Fruit fly (Drosophila melanogaster): ENCODE results near the gene CG8915.
A peak's percentile ranks its signal among the peaks of the same experiment; 100 is the strongest.

Gene CG8915

DNA sequence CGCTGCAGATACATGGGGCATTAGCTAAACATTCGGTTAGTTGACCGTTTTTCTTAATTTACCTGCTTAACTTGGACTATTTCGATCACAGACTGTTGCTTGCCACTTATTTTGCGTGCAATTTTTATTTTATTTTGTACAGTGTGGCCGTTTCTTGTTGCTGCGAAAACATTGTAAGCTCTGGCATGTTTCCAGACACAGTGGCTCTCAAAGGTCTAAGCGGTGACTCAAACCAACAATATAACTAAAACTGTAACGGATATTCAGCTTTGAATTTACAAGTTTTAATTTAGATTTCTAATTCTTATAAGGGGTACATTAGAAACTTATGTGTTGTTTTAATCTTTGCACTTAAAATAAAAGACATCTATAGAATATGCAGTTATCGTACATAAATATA, 4.5 kb upstream of the CG8915 start, which contains the start of gene CG8675 (continued):
- no peak for TF ChIP-seq CG10543 (GFP tag; optimal IDR thresholded peaks at IDR 0.05)
- no peak for TF ChIP-seq CG12299 (tag; optimal IDR thresholded peaks at IDR 0.05)
- no peak for TF ChIP-seq sim (GFP tag; IDR thresholded peaks at IDR 0.05)
- no peak for TF ChIP-seq ac (GFP tag; optimal IDR thresholded peaks at IDR 0.05)
- TF ChIP-seq CG9932 (GFP tag; IDR thresholded peaks at IDR 0.05) = no peak; the same call in 1 of the 2 replicates
- peak; percentile 32 for TF ChIP-seq CG14710 (tag; optimal IDR thresholded peaks at IDR 0.05)
- no peak for TF ChIP-seq CG14667 (GFP tag; IDR thresholded peaks at IDR 0.05)
- TF ChIP-seq twi (tag; optimal IDR thresholded peaks at IDR 0.05) = no peak
- TF ChIP-seq slou (GFP tag; optimal IDR thresholded peaks at IDR 0.05) = no peak
- TF ChIP-seq Hey (tag; optimal IDR thresholded peaks at IDR 0.05) = peak; percentile 18
- no peak for TF ChIP-seq zfh2 (GFP tag; optimal IDR thresholded peaks at IDR 0.05)
- TF ChIP-seq CG14965 (GFP tag; optimal IDR thresholded peaks at IDR 0.05; ENCODE audit: borderline replicate concordance) = no peak
- TF ChIP-seq jing (GFP tag; optimal IDR thresholded peaks at IDR 0.05) = no peak
- no peak for TF ChIP-seq fd102C (GFP tag; optimal IDR thresholded peaks at IDR 0.05)
- no peak for TF ChIP-seq Antp (GFP tag; optimal IDR thresholded peaks at IDR 0.05)
- TF ChIP-seq CG8290 (GFP tag; optimal IDR thresholded peaks at IDR 0.05) = no peak
- TF ChIP-seq CG8290 (tag; optimal IDR thresholded peaks at IDR 0.05) = peak in 1 of 2 experiments; percentile 48
- TF ChIP-seq en (GFP tag; optimal IDR thresholded peaks at IDR 0.05) = no peak
- no peak for TF ChIP-seq Dip3 (GFP tag; optimal IDR thresholded peaks at IDR 0.05)
- no peak for TF ChIP-seq Atf-2 (GFP tag; optimal IDR thresholded peaks at IDR 0.05)
- TF ChIP-seq Scr (GFP tag; IDR thresholded peaks at IDR 0.05; ENCODE audit: partially characterized antibody) = 0 out of 2 replicates have a peak, but pooled peaks have one; percentile 27
- no peak for TF ChIP-seq caup (GFP tag; optimal IDR thresholded peaks at IDR 0.05; ENCODE audit: severe bottlenecking)
- TF ChIP-seq rib (GFP tag; IDR thresholded peaks at IDR 0.05) = no peak
- TF ChIP-seq CG13296 (GFP tag; optimal IDR thresholded peaks at IDR 0.05) = no peak
- TF ChIP-seq HmgD (GFP tag; optimal IDR thresholded peaks at IDR 0.05) = no peak
- no peak for TF ChIP-seq Dfd (GFP tag; optimal IDR thresholded peaks at IDR 0.05)
- no peak for TF ChIP-seq Hmr (GFP tag; optimal IDR thresholded peaks at IDR 0.05)
- no peak for TF ChIP-seq CG31224 (GFP tag; IDR thresholded peaks at IDR 0.05)
- TF ChIP-seq CG4707 (GFP tag; optimal IDR thresholded peaks at IDR 0.05) = no peak
- no peak for TF ChIP-seq Rx (GFP tag; IDR thresholded peaks at IDR 0.05)
- TF ChIP-seq danr (GFP tag; IDR thresholded peaks at IDR 0.05) = no peak
- peak; percentile 64 for TF ChIP-seq pita (GFP tag; optimal IDR thresholded peaks at IDR 0.05)
- TF ChIP-seq CG4854 (GFP tag; optimal IDR thresholded peaks at IDR 0.05) = no peak
- TF ChIP-seq CG9215 (GFP tag; IDR thresholded peaks at IDR 0.05) = no peak
- TF ChIP-seq CG18764 (GFP tag; optimal IDR thresholded peaks at IDR 0.05) = no peak
- no peak for TF ChIP-seq CG32532 (GFP tag; IDR thresholded peaks at IDR 0.05)
- no peak for TF ChIP-seq CG9817 (tag; optimal IDR thresholded peaks at IDR 0.05)
- TF ChIP-seq D (optimal IDR thresholded peaks at IDR 0.05) = no peak
- TF ChIP-seq D (GFP tag; optimal IDR thresholded peaks at IDR 0.05) = no peak
- TF ChIP-seq Fer1 (GFP tag; optimal IDR thresholded peaks at IDR 0.05) = no peak
- no peak for TF ChIP-seq CG30403 (GFP tag; optimal IDR thresholded peaks at IDR 0.05)
- no peak for TF ChIP-seq Hsf (GFP tag; optimal IDR thresholded peaks at IDR 0.05)
- TF ChIP-seq CG4617 (GFP tag; optimal IDR thresholded peaks at IDR 0.05; ENCODE audit: borderline replicate concordance) = peak; percentile 65
- no peak for TF ChIP-seq cwo (GFP tag; optimal IDR thresholded peaks at IDR 0.05)
- TF ChIP-seq CG8281 (tag; optimal IDR thresholded peaks at IDR 0.05) = no peak
- no peak for TF ChIP-seq Dll (GFP tag; IDR thresholded peaks at IDR 0.05; ENCODE audit: partially characterized antibody)
- TF ChIP-seq CG2202 (tag; optimal IDR thresholded peaks at IDR 0.05) = no peak
- TF ChIP-seq CG9876 (GFP tag; optimal IDR thresholded peaks at IDR 0.05) = no peak
- no peak for TF ChIP-seq esg (GFP tag; conservative IDR thresholded peaks at IDR 0.05)
- TF ChIP-seq Ets97D (GFP tag; optimal IDR thresholded peaks at IDR 0.05) = peak; percentile 32
- TF ChIP-seq CG1792 (GFP tag; optimal IDR thresholded peaks at IDR 0.05) = no peak
- TF ChIP-seq CG7786 (GFP tag; optimal IDR thresholded peaks at IDR 0.05) = no peak
- TF ChIP-seq salm (tag; optimal IDR thresholded peaks at IDR 0.05) = no peak
